Fruit fly (Drosophila melanogaster): ENCODE results near the gene CG43088.

DNA sequence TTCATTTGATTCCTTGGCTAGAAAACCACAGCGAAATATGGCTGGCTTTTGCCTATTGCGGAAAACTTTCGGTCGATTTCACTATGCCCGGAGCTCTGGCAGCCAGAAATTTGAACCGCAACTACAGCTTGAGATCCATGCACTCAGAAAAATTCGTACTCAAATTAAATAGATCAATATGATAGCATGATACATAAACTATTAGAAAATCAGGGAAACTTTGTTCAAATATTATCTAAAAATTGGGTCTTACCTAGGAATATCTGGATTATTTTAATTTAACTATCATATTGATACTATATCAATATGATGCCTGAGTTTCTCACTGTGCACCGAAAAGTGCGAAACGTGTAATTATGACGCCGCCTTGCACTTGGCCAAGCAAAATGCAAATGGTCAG lies 49.0 kb downstream of the CG43088 start:
- TF ChIP-seq CG8478 (optimal IDR thresholded peaks at IDR 0.05) (no peak), CTCF (optimal IDR thresholded peaks at IDR 0.05) (no peak)
